Fruit fly (Drosophila melanogaster) whole organism, embryonic: ENCODE data around the gene CG33784.

ENCODE experiments used
- Bteb2 ChIP-seq: fragments of 200-800 bp; sonication (Bioruptor generic); optimal IDR thresholded peaks from 2 replicates; lab custom pipeline; 2016; ENCODE audit warnings: missing biosample characterization, missing genetic modification characterization
- CG10147 ChIP-seq: fragments of 200-800 bp; sonication (Bioruptor generic); optimal IDR thresholded peaks from 2 replicates; lab custom pipeline; 2019; ENCODE audit warnings: missing biosample characterization, mild to moderate bottlenecking, missing genetic modification characterization, moderate library complexity
- CG14710 ChIP-seq: fragments of 200-800 bp; sonication (Bioruptor generic); optimal IDR thresholded peaks from 3 replicates; lab custom pipeline; 2019; ENCODE audit warnings: missing biosample characterization, mild to moderate bottlenecking, missing genetic modification characterization, moderate library complexity
- CG15073 ChIP-seq: fragments of 200-800 bp; sonication (Bioruptor generic); optimal IDR thresholded peaks from 2 replicates; lab custom pipeline; 2016; ENCODE audit warnings: missing biosample characterization, missing genetic modification characterization
- CG3281 ChIP-seq: fragments of 200-800 bp; sonication (Bioruptor generic); optimal IDR thresholded peaks from 3 replicates; lab custom pipeline; 2017; ENCODE audit warnings: missing biosample characterization, mild to moderate bottlenecking, missing genetic modification characterization
- Max ChIP-seq: fragments of 200-800 bp; sonication (Bioruptor generic); optimal IDR thresholded peaks from 2 replicates; lab custom pipeline; 2016; ENCODE audit warnings: missing biosample characterization, mild to moderate bottlenecking, missing genetic modification characterization
- Stat92E ChIP-seq, 3 experiments: fragments of >200 bp in 2 of 3; fragments of 200-800 bp in 1 of 3; sonication (Bioruptor generic) in 1 of 3; optimal IDR thresholded peaks; 2 replicates each; lab custom pipeline; 2017 to 2019; ENCODE audit warnings: missing biosample characterization in 3 of 3, missing genetic modification characterization in 3 of 3, mild to moderate bottlenecking in 1 of 3, moderate library complexity in 1 of 3
- maf-S ChIP-seq: fragments of 200-800 bp; sonication (Bioruptor generic); optimal IDR thresholded peaks from 2 replicates; lab custom pipeline; 2016; ENCODE audit warnings: missing biosample characterization, missing genetic modification characterization
- tx ChIP-seq: fragments of 200-800 bp; sonication (Bioruptor generic); optimal IDR thresholded peaks from 2 replicates; lab custom pipeline; 2016; ENCODE audit warnings: missing biosample characterization, missing genetic modification characterization
- vfl ChIP-seq: fragments of 200-800 bp; sonication (Bioruptor generic); optimal IDR thresholded peaks from 2 replicates; lab custom pipeline; 2016; ENCODE audit warnings: missing biosample characterization, missing genetic modification characterization
- wor ChIP-seq: fragments of 200-800 bp; sonication (Bioruptor generic); IDR thresholded peaks from 2 replicates; pipeline ENCODE4 v1.3.6; 2022; ENCODE audit warnings: missing biosample characterization, missing genetic modification characterization
- zen2 ChIP-seq: fragments of 200-800 bp; sonication (Bioruptor generic); IDR thresholded peaks from 3 replicates; pipeline ENCODE4 v1.3.6; 2022; ENCODE audit warnings: missing biosample characterization, missing genetic modification characterization; ENCODE audit not compliant: partially characterized antibody

dm6 chr3R:10052695-10053382, 14.9 kb upstream of the CG33784 start, which contains the start of the genes Fancl and Npc2e:
- TF ChIP-seq CG15073 (GFP tag; lab: Kevin White, UChicago) (no peak), tx (GFP tag; lab: Kevin White, UChicago) (no peak), zen2 (GFP tag; lab: Robert Waterston, UW) (no peak), CG14710 (tag; lab: Kevin White, UChicago) (no peak), Stat92E (GFP tag; optimal IDR thresholded peaks at IDR 0.05; lab: Kevin White, UChicago) (no peak), vfl (GFP tag; lab: Kevin White, UChicago) (no peak), CG3281 (GFP tag; lab: Kevin White, UChicago) (no peak), CG10147 (no peak), wor (GFP tag; lab: Robert Waterston, UW) (no peak), maf-S (GFP tag; lab: Kevin White, UChicago) (no peak), Bteb2 (GFP tag; lab: Kevin White, UChicago) (no peak), Max (GFP tag; lab: Kevin White, UChicago) (no peak)
